Worm (Caenorhabditis elegans) whole organism, late embryonic: Measurements from ENCODE around the gene C09B9.7.
"Not testable (repeated sequence)": the region's sequence is repeated elsewhere in the genome, so short reads cannot be mapped to it uniquely, and the experiment has no call there.

Experiments
- F13H6.1 ChIP-seq: sonication (generic microtip); optimal IDR thresholded peaks from 2 replicates; lab custom pipeline; 2016; ENCODE audit warnings: missing genetic modification characterization, missing compliant biosample characterization
- ahr-1 ChIP-seq: sonication (generic microtip); optimal IDR thresholded peaks from 2 replicates; lab custom pipeline; 2016; ENCODE audit warnings: missing genetic modification characterization, missing compliant biosample characterization
- ceh-14 ChIP-seq: sonication (generic microtip); optimal IDR thresholded peaks from 2 replicates; lab custom pipeline; 2016; ENCODE audit warnings: missing genotype, missing genetic modification characterization, missing compliant biosample characterization
- ceh-18 ChIP-seq: sonication (generic microtip); optimal IDR thresholded peaks from 2 replicates; lab custom pipeline; 2016; ENCODE audit warnings: missing genetic modification characterization, missing compliant biosample characterization
- ceh-24 ChIP-seq: sonication (generic microtip); optimal IDR thresholded peaks from 2 replicates; lab custom pipeline; 2016; ENCODE audit warnings: mild to moderate bottlenecking, missing genetic modification characterization, missing compliant biosample characterization
- ceh-30 ChIP-seq: fragments of 150-350 bp; optimal IDR thresholded peaks from 2 replicates; lab custom pipeline; 2014; ENCODE audit warnings: missing biosample characterization, missing genetic modification characterization
- ceh-31 ChIP-seq: sonication (generic microtip); optimal IDR thresholded peaks from 2 replicates; lab custom pipeline; 2016; ENCODE audit warnings: missing genetic modification characterization, missing compliant biosample characterization
- ceh-34 ChIP-seq: sonication (generic microtip); optimal IDR thresholded peaks from 2 replicates; lab custom pipeline; 2016; ENCODE audit warnings: mild to moderate bottlenecking, missing genetic modification characterization, missing compliant biosample characterization
- ceh-45 ChIP-seq: fragments of 200-800 bp; sonication (Bioruptor generic); IDR thresholded peaks from 2 replicates; pipeline ENCODE4 v1.3.6; 2022; ENCODE audit warnings: missing genetic modification reagents, missing genetic modification characterization, missing compliant biosample characterization
- ceh-6 ChIP-seq: fragments of 200-800 bp; sonication (Bioruptor generic); optimal IDR thresholded peaks from 2 replicates; lab custom pipeline; 2018; ENCODE audit warnings: mild to moderate bottlenecking, missing genetic modification characterization, missing compliant biosample characterization
- dmd-4 ChIP-seq: sonication (generic microtip); optimal IDR thresholded peaks from 2 replicates; lab custom pipeline; 2016; ENCODE audit warnings: borderline replicate concordance, missing genetic modification characterization, missing compliant biosample characterization
- dve-1 ChIP-seq: sonication (generic microtip); optimal IDR thresholded peaks from 2 replicates; lab custom pipeline; 2017; ENCODE audit warnings: antibody characterized with exemption, mild to moderate bottlenecking, missing genetic modification characterization, missing compliant biosample characterization
- elt-2 ChIP-seq: sonication (generic microtip); optimal IDR thresholded peaks from 2 replicates; lab custom pipeline; 2016; ENCODE audit warnings: missing genetic modification reagents, missing genetic modification characterization, missing compliant biosample characterization
- elt-4 ChIP-seq: sonication (generic microtip); optimal IDR thresholded peaks from 2 replicates; lab custom pipeline; 2016; ENCODE audit warnings: missing genetic modification characterization, missing compliant biosample characterization
- ets-4 ChIP-seq: sonication (generic microtip); optimal IDR thresholded peaks from 2 replicates; lab custom pipeline; 2016; ENCODE audit warnings: missing genetic modification characterization, missing compliant biosample characterization
- fax-1 ChIP-seq: sonication (generic microtip); optimal IDR thresholded peaks from 2 replicates; lab custom pipeline; 2016; ENCODE audit warnings: missing genotype, missing genetic modification characterization, missing compliant biosample characterization
- hlh-13 ChIP-seq: fragments of 200-800 bp; sonication (Bioruptor generic); optimal IDR thresholded peaks from 2 replicates; lab custom pipeline; 2018; ENCODE audit warnings: mild to moderate bottlenecking, missing genetic modification characterization, missing compliant biosample characterization
- hlh-15 ChIP-seq: sonication (generic microtip); optimal IDR thresholded peaks from 2 replicates; lab custom pipeline; 2016; ENCODE audit warnings: missing genetic modification characterization, missing compliant biosample characterization
- hlh-8 ChIP-seq: sonication (generic microtip); optimal IDR thresholded peaks from 2 replicates; lab custom pipeline; 2016; ENCODE audit warnings: missing genotype, missing genetic modification characterization, missing compliant biosample characterization
- madf-2 ChIP-seq: sonication (generic microtip); optimal IDR thresholded peaks from 2 replicates; lab custom pipeline; 2017; ENCODE audit warnings: missing genetic modification characterization, missing compliant biosample characterization
- mec-3 ChIP-seq: sonication (generic microtip); optimal IDR thresholded peaks from 2 replicates; lab custom pipeline; 2016; ENCODE audit warnings: borderline replicate concordance, missing genetic modification characterization, missing compliant biosample characterization
- nfya-1 ChIP-seq: sonication (generic microtip); optimal IDR thresholded peaks from 2 replicates; lab custom pipeline; 2017; ENCODE audit warnings: missing genetic modification characterization, mild to moderate bottlenecking, missing compliant biosample characterization, antibody characterized with exemption, moderate library complexity
- pag-3 ChIP-seq: sonication (generic microtip); optimal IDR thresholded peaks from 2 replicates; lab custom pipeline; 2016; ENCODE audit warnings: missing compliant biosample characterization, missing genetic modification characterization, borderline replicate concordance
- pat-9 ChIP-seq: fragments of 200-800 bp; sonication (Bioruptor generic); optimal IDR thresholded peaks from 2 replicates; lab custom pipeline; 2018; ENCODE audit warnings: mild to moderate bottlenecking, missing genetic modification characterization, moderate library complexity, missing compliant biosample characterization
- pqm-1 ChIP-seq: sonication (generic microtip); optimal IDR thresholded peaks from 2 replicates; lab custom pipeline; 2016; ENCODE audit warnings: missing genetic modification characterization, missing compliant biosample characterization
- rnt-1 ChIP-seq: sonication (generic microtip); optimal IDR thresholded peaks from 2 replicates; lab custom pipeline; 2016; ENCODE audit warnings: missing genetic modification characterization, missing compliant biosample characterization
- sdc-2 ChIP-seq: sonication (generic microtip); optimal IDR thresholded peaks from 2 replicates; lab custom pipeline; 2016; ENCODE audit warnings: missing genotype, missing genetic modification characterization, missing compliant biosample characterization
- sox-2 ChIP-seq: fragments of 200-800 bp; sonication (Bioruptor generic); IDR thresholded peaks from 2 replicates; pipeline ENCODE4 v1.3.6; 2022; ENCODE audit warnings: missing genetic modification reagents, missing genetic modification characterization, missing compliant biosample characterization
- syd-9 ChIP-seq: sonication (generic microtip); optimal IDR thresholded peaks from 2 replicates; lab custom pipeline; 2016; ENCODE audit warnings: mild to moderate bottlenecking, missing genetic modification characterization, moderate library complexity, missing compliant biosample characterization
- tbx-2 ChIP-seq: sonication (generic microtip); optimal IDR thresholded peaks from 2 replicates; lab custom pipeline; 2016; ENCODE audit warnings: missing genetic modification characterization, missing compliant biosample characterization
- tbx-7 ChIP-seq: sonication (generic microtip); optimal IDR thresholded peaks from 2 replicates; lab custom pipeline; 2016; ENCODE audit warnings: missing genotype, missing genetic modification characterization, missing compliant biosample characterization
- ttx-3 ChIP-seq: sonication (generic microtip); optimal IDR thresholded peaks from 2 replicates; lab custom pipeline; 2016; ENCODE audit warnings: missing genetic modification reagents, missing genetic modification characterization, missing compliant biosample characterization
- unc-3 ChIP-seq, 2 experiments: fragments of 200-800 bp in 1 of 2; sonication (Bioruptor generic) in 1 of 2; sonication (generic microtip) in 1 of 2; conservative IDR thresholded peaks in 1 of 2; optimal IDR thresholded peaks in 1 of 2; 2 replicates each; pipeline versions ENCODE4 v1.3.6 to Lab custom; 2016 to 2022; ENCODE audit warnings: missing compliant biosample characterization in 2 of 2, missing genetic modification characterization in 2 of 2, missing genetic modification reagents in 1 of 2
- unc-86 ChIP-seq: sonication (generic microtip); optimal IDR thresholded peaks from 2 replicates; lab custom pipeline; 2016; ENCODE audit warnings: missing genetic modification characterization, missing compliant biosample characterization
- ztf-16 ChIP-seq: sonication (generic microtip); optimal IDR thresholded peaks from 2 replicates; lab custom pipeline; 2017; ENCODE audit warnings: missing genetic modification characterization, missing compliant biosample characterization

Gene C09B9.7

DNA sequence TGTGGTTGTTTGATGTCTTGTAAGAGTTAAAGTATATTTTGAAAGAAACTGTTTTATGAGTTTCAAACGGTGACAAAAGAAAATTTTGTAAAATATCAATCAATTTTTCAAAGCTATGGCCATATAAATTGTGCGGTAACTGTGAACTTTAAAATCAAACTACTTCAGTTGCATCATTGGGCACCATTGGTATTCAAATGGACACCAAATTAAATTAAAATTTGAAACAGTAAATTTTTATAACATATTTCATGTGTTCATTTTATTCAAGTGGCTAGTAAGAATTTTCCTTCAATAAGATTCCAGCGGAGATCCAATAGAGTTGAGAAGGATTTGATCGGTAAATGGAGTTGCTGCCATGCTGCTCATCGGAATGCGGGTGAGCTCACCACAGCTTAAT, 29.5 kb downstream of the C09B9.7 start:
- TF ChIP-seq pag-3 (no peak), elt-4 (tag; lab: Kevin White, UChicago) (no peak), elt-2 (tag; lab: Kevin White, UChicago) (no peak), ceh-31 (no peak), mec-3 (no peak), pat-9 (tag; lab: Kevin White, UChicago) (no peak), ceh-14 (no peak), nfya-1 (tag; lab: Kevin White, UChicago) (no peak), ceh-24 (tag; lab: Kevin White, UChicago) (no peak), hlh-15 (tag; lab: Kevin White, UChicago) (no peak), rnt-1 (tag; lab: Kevin White, UChicago) (no peak), pqm-1 (tag; lab: Kevin White, UChicago) (no peak), dve-1 (tag; lab: Kevin White, UChicago) (no peak), syd-9 (tag; lab: Kevin White, UChicago) (no peak), tbx-2 (no peak), ceh-6 (GFP tag; lab: Kevin White, UChicago) (no peak)

DNA sequence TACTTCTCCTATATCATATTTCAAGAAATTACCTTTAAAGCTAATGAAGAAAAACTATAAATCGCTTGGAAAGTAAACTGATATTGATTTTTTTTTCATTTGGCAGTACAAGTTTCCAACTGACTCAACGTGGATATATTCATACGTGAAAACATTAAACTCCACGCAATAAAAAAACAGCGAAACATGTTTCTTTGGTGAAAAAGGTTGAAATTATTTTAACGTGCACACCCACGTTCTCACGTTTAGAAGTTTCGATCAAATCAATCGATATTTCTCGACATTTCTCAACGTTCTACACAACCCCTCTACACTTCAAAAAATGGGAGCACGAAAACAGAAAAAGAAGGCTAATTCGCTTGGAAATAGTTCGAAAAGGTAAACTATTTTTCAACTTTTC, 31.9 kb downstream of the C09B9.7 start, which contains the start of the genes best-6 and C09B9.2:
best-6 (minus strand) TSS at position 101 of the 400 bp plus-strand sequence.
C09B9.2 (plus strand) TSS at position 314 of the 400 bp plus-strand sequence.
- TF ChIP-seq F13H6.1 (tag; lab: Kevin White, UChicago) (no peak), ceh-30 (tag; lab: Kevin White, UChicago) (no peak), ets-4 (no peak), pag-3 (no peak), nfya-1 (tag; lab: Kevin White, UChicago) (no peak), fax-1 (tag; lab: Kevin White, UChicago) (no peak), ceh-24 (tag; lab: Kevin White, UChicago) (no peak), ahr-1 (tag; lab: Kevin White, UChicago) (no peak), tbx-2 (no peak), hlh-8 (tag; lab: Kevin White, UChicago) (no peak), ttx-3 (tag; lab: Kevin White, UChicago) (no peak), dmd-4 (no peak), unc-86 (tag; lab: Kevin White, UChicago) (no peak), ceh-18 (tag; lab: Kevin White, UChicago) (no peak), sdc-2 (no peak), hlh-15 (tag; lab: Kevin White, UChicago) (no peak)

DNA sequence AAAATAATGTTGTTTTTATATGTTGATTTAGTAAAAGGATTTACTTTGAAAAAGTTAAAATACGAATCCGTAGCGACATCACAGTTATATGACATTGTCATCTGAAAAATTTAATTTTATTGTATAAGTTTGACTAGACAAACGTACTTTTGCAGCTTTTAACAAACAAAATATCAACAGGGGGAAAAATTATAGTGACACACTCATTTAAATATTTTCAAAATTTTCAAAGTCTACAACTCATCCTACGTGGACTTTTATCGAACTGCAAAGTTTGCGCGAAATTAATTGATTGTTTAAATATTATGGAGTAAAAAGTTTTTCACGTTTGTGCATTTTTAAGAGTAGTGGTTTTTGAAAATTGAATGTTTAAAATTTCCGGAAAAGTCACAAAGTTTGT, 35.2 kb downstream of the C09B9.7 start, which contains the start of gene C09B9.85:
C09B9.85 (minus strand) TSS at position 101 of the 400 bp plus-strand sequence.
- no peak for TF ChIP-seq syd-9 (tag; lab: Kevin White, UChicago)
- TF ChIP-seq hlh-13 (GFP tag; lab: Kevin White, UChicago): no peak
- TF ChIP-seq ceh-45 (GFP tag; lab: Robert Waterston, UW): no peak
- TF ChIP-seq ets-4: no peak
- TF ChIP-seq ceh-34 (tag; lab: Kevin White, UChicago): no peak
- no peak for TF ChIP-seq fax-1 (tag; lab: Kevin White, UChicago)

DNA sequence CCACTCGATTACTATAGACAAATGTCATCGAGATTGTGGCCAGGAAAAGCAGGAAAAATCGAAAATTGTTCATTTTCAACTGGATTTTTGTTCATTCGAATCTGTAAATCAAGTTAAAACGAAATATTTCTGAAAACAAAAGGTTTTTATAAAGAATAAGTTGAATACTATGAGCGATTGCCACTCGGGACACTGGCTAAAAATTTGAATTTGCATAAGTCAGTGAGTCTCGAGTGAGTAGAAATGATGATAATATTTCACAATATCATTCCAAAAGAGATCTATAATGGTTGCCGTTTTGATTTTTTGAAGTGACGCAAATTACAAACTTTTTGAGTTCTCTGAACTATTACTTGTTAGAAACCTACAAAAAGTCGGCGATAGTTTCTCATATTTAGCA, 40.4 kb downstream of the C09B9.7 start, which contains the start of gene T28H11.8:
T28H11.8 (minus strand) TSS at position 101 of the 400 bp plus-strand sequence.
- TF ChIP-seq sox-2 (no peak), unc-3 (GFP tag; conservative IDR thresholded peaks at IDR 0.05; lab: Robert Waterston, UW) (no peak), unc-3 (tag; optimal IDR thresholded peaks at IDR 0.05; lab: Kevin White, UChicago) (no peak), ztf-16 (no peak), ceh-31 (no peak)

DNA sequence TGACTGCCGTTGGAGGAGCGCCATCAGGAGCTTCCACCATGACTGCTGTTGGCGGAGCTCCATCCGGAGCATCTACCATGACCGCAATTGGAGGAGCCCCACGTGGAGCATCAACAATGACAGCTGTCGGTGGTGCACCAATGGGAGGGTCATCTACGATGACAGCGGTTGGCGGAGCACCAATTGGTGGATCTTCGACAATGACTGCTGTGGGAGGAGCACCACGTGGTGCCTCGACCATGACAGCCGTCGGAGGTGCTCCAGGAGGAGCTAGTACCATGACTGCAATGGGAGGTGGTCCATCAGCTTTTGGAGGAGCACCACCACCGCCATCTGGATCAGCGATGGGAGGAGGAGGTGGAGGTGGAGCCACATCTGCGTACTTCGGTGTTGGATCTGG, 43.8 kb downstream of the C09B9.7 start, which contains the start of gene T28H11.7:
T28H11.7 (minus strand) TSS at position 101 of the 400 bp plus-strand sequence.
- TF ChIP-seq tbx-7, hlh-8, madf-2 (tag; lab: Kevin White, UChicago): not testable (repeated sequence)
